Worm (Caenorhabditis elegans): ENCODE results near the gene mrp-2.

DNA sequence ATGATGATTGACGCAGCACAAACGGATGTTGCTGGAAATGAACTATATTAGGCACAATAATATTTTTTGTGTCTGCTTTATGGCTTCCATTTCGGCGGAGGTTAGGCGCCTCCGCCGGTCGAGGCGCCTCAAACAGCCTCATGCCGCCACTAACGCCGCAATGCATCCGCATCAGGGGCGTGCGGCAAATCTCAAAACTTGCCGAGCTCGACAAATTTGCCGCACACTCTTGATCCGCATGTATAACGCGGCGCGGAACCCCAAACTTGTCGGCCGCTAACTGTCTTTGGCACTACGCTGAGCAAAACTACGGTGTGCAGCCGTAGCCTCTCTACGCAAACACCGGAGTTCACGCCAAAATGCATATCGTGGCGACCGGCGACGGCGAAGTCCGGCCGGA is 9.3 kb upstream of the mrp-2 start:
- TF ChIP-seq hlh-30 (tag; optimal IDR thresholded peaks at IDR 0.05; ENCODE audit: insufficient read depth) (no peak), ceh-18 (tag; optimal IDR thresholded peaks at IDR 0.05) (no peak)
